Fruit fly (Drosophila melanogaster) whole organism, embryonic: ENCODE results near the gene PAN3.

Source experiments
- CG10267 ChIP-seq: fragments of 200-800 bp; sonication (Bioruptor generic); optimal IDR thresholded peaks from 2 replicates; lab custom pipeline; 2018; ENCODE audit warnings: missing biosample characterization, mild to moderate bottlenecking, missing genetic modification characterization, moderate library complexity
- CG10565 ChIP-seq: fragments of 200-800 bp; sonication (Bioruptor generic); optimal IDR thresholded peaks from 3 replicates; lab custom pipeline; 2016; ENCODE audit warnings: missing biosample characterization, mild to moderate bottlenecking, missing genetic modification characterization
- CG11696 ChIP-seq: fragments of 200-800 bp; sonication (Bioruptor generic); IDR thresholded peaks from 2 replicates; pipeline ENCODE4 v1.3.6; 2022; ENCODE audit warnings: missing biosample characterization, missing genetic modification characterization
- CG1233 ChIP-seq: fragments of 200-800 bp; sonication (Bioruptor generic); optimal IDR thresholded peaks from 4 replicates; lab custom pipeline; 2018; ENCODE audit warnings: missing biosample characterization, mild to moderate bottlenecking, missing genetic modification characterization
- CG13424 ChIP-seq: fragments of 200-800 bp; sonication (Bioruptor generic); optimal IDR thresholded peaks from 2 replicates; lab custom pipeline; 2019; ENCODE audit warnings: missing biosample characterization, mild to moderate bottlenecking, missing genetic modification characterization, moderate library complexity
- CG13894 ChIP-seq: fragments of 200-800 bp; sonication (Bioruptor generic); optimal IDR thresholded peaks from 3 replicates; lab custom pipeline; 2018; ENCODE audit warnings: missing biosample characterization, mild to moderate bottlenecking, missing genetic modification characterization, moderate library complexity
- CG17328 ChIP-seq: fragments of 200-800 bp; sonication (Bioruptor generic); IDR thresholded peaks from 2 replicates; pipeline ENCODE4 v1.3.6; 2022; ENCODE audit warnings: missing biosample characterization, missing genetic modification characterization
- CG17361 ChIP-seq: fragments of 200-800 bp; sonication (Bioruptor generic); IDR thresholded peaks from 3 replicates; pipeline ENCODE4 v1.3.6; 2022; ENCODE audit warnings: missing biosample characterization, missing genetic modification characterization
- CG17568 ChIP-seq: fragments of 200-800 bp; sonication (Bioruptor generic); optimal IDR thresholded peaks from 2 replicates; lab custom pipeline; 2018; ENCODE audit warnings: missing biosample characterization, mild to moderate bottlenecking, missing genetic modification characterization, moderate library complexity
- CG3163 ChIP-seq: fragments of 200-800 bp; sonication (Bioruptor generic); optimal IDR thresholded peaks from 3 replicates; lab custom pipeline; 2016; ENCODE audit warnings: missing biosample characterization, missing genetic modification characterization
- CG33213 ChIP-seq: fragments of 200-800 bp; sonication (Bioruptor generic); optimal IDR thresholded peaks from 3 replicates; lab custom pipeline; 2016; ENCODE audit warnings: missing biosample characterization, missing genetic modification characterization
- CG4707 ChIP-seq: fragments of 200-800 bp; sonication (Bioruptor generic); optimal IDR thresholded peaks from 2 replicates; lab custom pipeline; 2018; ENCODE audit warnings: missing biosample characterization, mild to moderate bottlenecking, missing genetic modification characterization, moderate library complexity
- CG4730 ChIP-seq: fragments of 200-800 bp; sonication (Bioruptor generic); IDR thresholded peaks from 2 replicates; pipeline ENCODE4 v1.3.6; 2022; ENCODE audit warnings: missing biosample characterization, missing genetic modification characterization
- CG4854 ChIP-seq: fragments of 200-800 bp; sonication (Bioruptor generic); optimal IDR thresholded peaks from 2 replicates; lab custom pipeline; 2016; ENCODE audit warnings: missing biosample characterization, missing genetic modification characterization, inconsistent platforms
- CG6813 ChIP-seq: fragments of 200-800 bp; sonication (Bioruptor generic); optimal IDR thresholded peaks from 2 replicates; lab custom pipeline; 2017; ENCODE audit warnings: missing biosample characterization, missing genetic modification characterization, mild to moderate bottlenecking, moderate library complexity, missing genetic modification reagents
- CG7271 ChIP-seq: fragments of 200-800 bp; sonication (Bioruptor generic); optimal IDR thresholded peaks from 2 replicates; lab custom pipeline; 2018; ENCODE audit warnings: missing biosample characterization, mild to moderate bottlenecking, missing genetic modification characterization, moderate library complexity
- CG8089 ChIP-seq: fragments of 200-800 bp; sonication (Bioruptor generic); optimal IDR thresholded peaks from 3 replicates; lab custom pipeline; 2016; ENCODE audit warnings: missing biosample characterization, missing genetic modification characterization
- CG9437 ChIP-seq: fragments of 200-800 bp; sonication (Bioruptor generic); optimal IDR thresholded peaks from 2 replicates; lab custom pipeline; 2018; ENCODE audit warnings: missing biosample characterization, mild to moderate bottlenecking, missing genetic modification characterization
- Dad ChIP-seq: fragments of 200-800 bp; sonication (Bioruptor generic); optimal IDR thresholded peaks from 3 replicates; lab custom pipeline; 2016; ENCODE audit warnings: missing biosample characterization, missing genetic modification characterization
- E2f2 ChIP-seq: fragments of 200-800 bp; sonication (Bioruptor generic); IDR thresholded peaks from 2 replicates; pipeline ENCODE4 v1.3.6; 2022; ENCODE audit warnings: missing biosample characterization, missing genetic modification characterization
- Hey ChIP-seq: fragments of 200-800 bp; sonication (Bioruptor generic); optimal IDR thresholded peaks from 3 replicates; lab custom pipeline; 2018; ENCODE audit warnings: missing biosample characterization, mild to moderate bottlenecking, missing genetic modification characterization
- Hmr ChIP-seq: fragments of 200-800 bp; sonication (Bioruptor generic); optimal IDR thresholded peaks from 3 replicates; lab custom pipeline; 2017; ENCODE audit warnings: mild to moderate bottlenecking, missing biosample characterization, missing genetic modification reagents, missing genetic modification characterization
- Mad ChIP-seq: fragments of 200-800 bp; sonication (Bioruptor generic); optimal IDR thresholded peaks from 2 replicates; lab custom pipeline; 2016; ENCODE audit warnings: missing biosample characterization, missing genetic modification characterization
- Med ChIP-seq: fragments of 200-800 bp; sonication (Bioruptor generic); peaks from one replicate; lab custom pipeline; 2016; ENCODE audit warnings: missing biosample characterization, missing genetic modification characterization, mild to moderate bottlenecking, inconsistent platforms, moderate library complexity
- NK7.1 ChIP-seq: fragments of 200-800 bp; sonication (Bioruptor generic); optimal IDR thresholded peaks from 3 replicates; lab custom pipeline; 2016; ENCODE audit warnings: missing biosample characterization, missing genetic modification characterization
- Oaz ChIP-seq: fragments of 200-800 bp; sonication (Bioruptor generic); IDR thresholded peaks from 2 replicates; pipeline ENCODE4 v1.3.6; 2022; ENCODE audit warnings: missing biosample characterization, missing genetic modification characterization
- Pdp1 ChIP-seq, 2 experiments: fragments of 200-800 bp; sonication (Bioruptor generic); optimal IDR thresholded peaks; 3 replicates each; lab custom pipeline; 2016; ENCODE audit warnings: missing biosample characterization in 2 of 2, missing genetic modification characterization in 2 of 2, mild to moderate bottlenecking in 1 of 2, moderate library complexity in 1 of 2
- Ssrp ChIP-seq: fragments of 200-800 bp; sonication (Bioruptor generic); optimal IDR thresholded peaks from 2 replicates; lab custom pipeline; 2018; ENCODE audit warnings: missing biosample characterization, mild to moderate bottlenecking, missing genetic modification characterization, moderate library complexity
- ap ChIP-seq: fragments of 200-800 bp; sonication (Bioruptor generic); IDR thresholded peaks from 2 replicates; pipeline ENCODE4 v1.3.6; 2022; ENCODE audit warnings: missing biosample characterization, missing genetic modification characterization
- cg ChIP-seq: fragments of 200-800 bp; sonication (Bioruptor generic); optimal IDR thresholded peaks from 3 replicates; lab custom pipeline; 2019; ENCODE audit warnings: missing biosample characterization, mild to moderate bottlenecking, missing genetic modification characterization, moderate library complexity
- cwo ChIP-seq: fragments of 200-800 bp; sonication (Bioruptor generic); optimal IDR thresholded peaks from 3 replicates; lab custom pipeline; 2017; ENCODE audit warnings: missing biosample characterization, missing genetic modification characterization, mild to moderate bottlenecking, moderate library complexity, missing genetic modification reagents
- dan ChIP-seq: fragments of 200-800 bp; sonication (Bioruptor generic); IDR thresholded peaks from 2 replicates; pipeline ENCODE4 v1.3.6; 2022; ENCODE audit warnings: missing biosample characterization, missing genetic modification characterization
- ewg ChIP-seq: fragments of 200-800 bp; sonication (Bioruptor generic); optimal IDR thresholded peaks from 3 replicates; lab custom pipeline; 2017; ENCODE audit warnings: mild to moderate bottlenecking, missing biosample characterization, missing genetic modification reagents, missing genetic modification characterization
- fd3F ChIP-seq: fragments of 200-800 bp; sonication (Bioruptor generic); optimal IDR thresholded peaks from 2 replicates; lab custom pipeline; 2018; ENCODE audit warnings: missing biosample characterization, mild to moderate bottlenecking, missing genetic modification characterization, moderate library complexity
- fd96Cb ChIP-seq: fragments of 200-800 bp; sonication (Bioruptor generic); optimal IDR thresholded peaks from 2 replicates; lab custom pipeline; 2018; ENCODE audit warnings: missing biosample characterization, mild to moderate bottlenecking, missing genetic modification characterization, moderate library complexity
- fu2 ChIP-seq: fragments of 200-800 bp; sonication (Bioruptor generic); optimal IDR thresholded peaks from 2 replicates; lab custom pipeline; 2016; ENCODE audit warnings: missing biosample characterization, missing genetic modification characterization
- ham ChIP-seq: fragments of 200-800 bp; sonication (Bioruptor generic); IDR thresholded peaks from 2 replicates; pipeline ENCODE4 v1.3.6; 2022; ENCODE audit warnings: missing biosample characterization, missing genetic modification characterization
- ind ChIP-seq: fragments of 200-800 bp; sonication (Bioruptor generic); optimal IDR thresholded peaks from 3 replicates; lab custom pipeline; 2016; ENCODE audit warnings: missing biosample characterization, missing genetic modification characterization
- kah ChIP-seq: fragments of 200-800 bp; sonication (Bioruptor generic); optimal IDR thresholded peaks from 2 replicates; lab custom pipeline; 2018; ENCODE audit warnings: missing biosample characterization, mild to moderate bottlenecking, missing genetic modification characterization
- lab ChIP-seq: fragments of 200-800 bp; sonication (Bioruptor generic); optimal IDR thresholded peaks from 3 replicates; lab custom pipeline; 2017; ENCODE audit warnings: missing biosample characterization, missing genetic modification characterization, mild to moderate bottlenecking, moderate library complexity, missing genetic modification reagents
- nau ChIP-seq: fragments of 200-800 bp; sonication (Bioruptor generic); optimal IDR thresholded peaks from 3 replicates; lab custom pipeline; 2017; ENCODE audit warnings: missing biosample characterization, mild to moderate bottlenecking, missing genetic modification characterization, missing genetic modification reagents
- onecut ChIP-seq: fragments of 200-800 bp; sonication (Bioruptor generic); IDR thresholded peaks from 2 replicates; pipeline ENCODE4 v1.3.6; 2022; ENCODE audit warnings: missing biosample characterization, missing genetic modification characterization
- otp ChIP-seq: fragments of 200-800 bp; sonication (Bioruptor generic); IDR thresholded peaks from 3 replicates; pipeline ENCODE4, ENCODE4 v1.3.6; 2022; ENCODE audit warnings: missing biosample characterization, missing genetic modification characterization
- prd ChIP-seq, 3 experiments: fragments of >200 bp in 2 of 3; fragments of 200-800 bp in 1 of 3; sonication (Bioruptor generic) in 1 of 3; optimal IDR thresholded peaks in 2 of 3; IDR thresholded peaks in 1 of 3; 2 replicates in 2 of 3; 3 replicates in 1 of 3; pipeline versions ENCODE4 v1.3.6 to Lab custom; 2017 to 2022; ENCODE audit warnings: missing biosample characterization in 1 of 3, missing genetic modification characterization in 1 of 3
- run ChIP-seq: fragments of 200-800 bp; sonication (Bioruptor generic); optimal IDR thresholded peaks from 3 replicates; lab custom pipeline; 2018; ENCODE audit warnings: missing biosample characterization, mild to moderate bottlenecking, missing genetic modification characterization
- tin ChIP-seq: fragments of 200-800 bp; sonication (Bioruptor generic); optimal IDR thresholded peaks from 3 replicates; lab custom pipeline; 2016; ENCODE audit warnings: missing biosample characterization, missing genetic modification characterization
- tio ChIP-seq: fragments of 200-800 bp; sonication (Bioruptor generic); optimal IDR thresholded peaks from 2 replicates; lab custom pipeline; 2017; ENCODE audit warnings: missing biosample characterization, missing genetic modification characterization, inconsistent platforms
- vvl ChIP-seq: fragments of 200-800 bp; sonication (Bioruptor generic); IDR thresholded peaks from 2 replicates; pipeline ENCODE4 v1.3.6; 2022; ENCODE audit warnings: missing biosample characterization, missing genetic modification characterization

The PAN3 gene

dm6 chr3L:3081146-3081872 lies 10.4 kb downstream of the PAN3 start (continued):
- TF ChIP-seq Hmr (peak; percentile 99), CG7271 (peak; percentile 84), Hey (tag; lab: Kevin White, UChicago) (peak; percentile 89), CG8089 (GFP tag; lab: Kevin White, UChicago) (peak; percentile 92), Ssrp (tag; lab: Kevin White, UChicago) (peak; percentile 97), ham (peak; percentile 94), E2f2 (GFP tag; lab: Robert Waterston, UW) (peak; percentile 90), CG9437 (GFP tag; lab: Kevin White, UChicago) (peak; percentile 91), CG4707 (peak; percentile 99), CG13894 (tag; lab: Kevin White, UChicago) (peak; percentile 98), CG17328 (GFP tag; lab: Robert Waterston, UW) (peak; percentile 99), CG33213 (GFP tag; lab: Kevin White, UChicago) (peak; percentile 95), cwo (GFP tag; lab: Kevin White, UChicago) (peak; percentile 98), otp (peak; percentile 99), lab (GFP tag; lab: Kevin White, UChicago) (peak; percentile 100), cg (GFP tag; lab: Kevin White, UChicago) (peak; percentile 72), CG10565 (GFP tag; lab: Kevin White, UChicago) (peak; percentile 91), CG6813 (GFP tag; lab: Kevin White, UChicago) (peak; percentile 99), tin (GFP tag; lab: Kevin White, UChicago) (peak; percentile 99), CG10267 (peak; percentile 95), run (tag; lab: Kevin White, UChicago) (peak; percentile 98), ap (GFP tag; lab: Robert Waterston, UW) (peak; percentile 97), CG1233 (GFP tag; lab: Kevin White, UChicago) (peak; percentile 97), onecut (GFP tag; lab: Robert Waterston, UW) (peak; percentile 96), CG4730 (GFP tag; lab: Robert Waterston, UW) (peak; percentile 97), prd (optimal IDR thresholded peaks at IDR 0.05; lab: Kevin White, UChicago) (no peak), prd (GFP tag; IDR thresholded peaks at IDR 0.05; lab: Robert Waterston, UW) (peak; percentile 99), CG3163 (GFP tag; lab: Kevin White, UChicago) (peak; percentile 78), Dad (GFP tag; lab: Kevin White, UChicago) (peak; percentile 97), NK7.1 (GFP tag; lab: Kevin White, UChicago) (peak; percentile 94), CG17568 (GFP tag; lab: Kevin White, UChicago) (peak; percentile 98), CG4854 (GFP tag; lab: Kevin White, UChicago) (peak; percentile 97), fd96Cb (tag; lab: Kevin White, UChicago) (peak; percentile 98), ewg (GFP tag; lab: Kevin White, UChicago) (peak; percentile 96), dan (GFP tag; lab: Robert Waterston, UW) (peak; percentile 85), tio (peak; percentile 97), fd3F (GFP tag; lab: Kevin White, UChicago) (peak; percentile 97), CG13424 (peak; percentile 98), Med (GFP tag; lab: Kevin White, UChicago) (peak; percentile 100), Oaz (GFP tag; lab: Robert Waterston, UW) (peak; percentile 98), vvl (GFP tag; lab: Robert Waterston, UW) (peak; percentile 99), ind (GFP tag; lab: Kevin White, UChicago) (peak; percentile 99), CG11696 (GFP tag; lab: Robert Waterston, UW) (peak; percentile 94), kah (peak; percentile 96), Mad (GFP tag; lab: Kevin White, UChicago) (peak; percentile 98), nau (GFP tag; lab: Kevin White, UChicago) (peak; percentile 98), fu2 (GFP tag; lab: Kevin White, UChicago) (peak; percentile 93), Pdp1 (GFP tag; optimal IDR thresholded peaks at IDR 0.05; lab: Kevin White, UChicago) (peak; percentile 84 to 98), CG17361 (peak; percentile 95)
